Fruit fly (Drosophila melanogaster) whole organism, pupa: Measurements from ENCODE around the gene Polr3G.

Experiments
- CG12605 ChIP-seq: fragments of 200-800 bp; sonication (Bioruptor generic); IDR thresholded peaks from 2 replicates; pipeline ENCODE4 v1.3.6; 2022; ENCODE audit warnings: missing biosample characterization, missing genetic modification characterization
- CG17806 ChIP-seq: fragments of 200-800 bp; sonication (Bioruptor generic); optimal IDR thresholded peaks from 2 replicates; lab custom pipeline; 2018; ENCODE audit warnings: missing biosample characterization, mild to moderate bottlenecking, missing genetic modification characterization, moderate library complexity
- CG4496 ChIP-seq: fragments of 200-800 bp; sonication (Bioruptor generic); IDR thresholded peaks from 3 replicates; pipeline ENCODE4 v1.3.6; 2022; ENCODE audit warnings: missing biosample characterization, missing genetic modification characterization
- CG8159 ChIP-seq: fragments of 200-800 bp; sonication (Bioruptor generic); optimal IDR thresholded peaks from 3 replicates; lab custom pipeline; 2018; ENCODE audit warnings: missing biosample characterization, mild to moderate bottlenecking, missing genetic modification characterization, moderate library complexity
- D1 ChIP-seq: fragments of 200-800 bp; sonication (Bioruptor generic); optimal IDR thresholded peaks from 2 replicates; lab custom pipeline; 2018; ENCODE audit warnings: missing biosample characterization, mild to moderate bottlenecking, missing genetic modification characterization, moderate library complexity
- EcR ChIP-seq: fragments of 200-800 bp; sonication (Bioruptor generic); optimal IDR thresholded peaks from 3 replicates; lab custom pipeline; 2019; ENCODE audit warnings: missing biosample characterization, missing genetic modification characterization, mild to moderate bottlenecking, moderate library complexity, missing genetic modification reagents
- Pif1A ChIP-seq: fragments of 200-800 bp; sonication (Bioruptor generic); optimal IDR thresholded peaks from 3 replicates; lab custom pipeline; 2016; ENCODE audit warnings: missing biosample characterization, missing genetic modification characterization

dm6 chr3L:17462474-17462873 lies 35.5 kb upstream of the Polr3G start:
- TF ChIP-seq CG4496 (GFP tag; lab: Robert Waterston, UW) = no peak
- no peak for TF ChIP-seq CG8159 (tag; lab: Kevin White, UChicago)
- TF ChIP-seq D1 = no peak
- no peak for TF ChIP-seq CG12605 (GFP tag; lab: Robert Waterston, UW)
- TF ChIP-seq CG17806 (tag; lab: Kevin White, UChicago) = no peak
- TF ChIP-seq Pif1A (GFP tag; lab: Kevin White, UChicago) = no peak
- no peak for TF ChIP-seq EcR (GFP tag; lab: Kevin White, UChicago)
